Worm (Caenorhabditis elegans) whole organism, young adult: ENCODE data around the gene Y43E12A.3.

Experiments
- B0336.3 ChIP-seq: fragments of 200-800 bp; sonication (Bioruptor generic); IDR thresholded peaks from 2 replicates; pipeline ENCODE4 v1.3.6; 2022; ENCODE audit warnings: missing genetic modification characterization, missing compliant biosample characterization
- ceh-40 ChIP-seq: fragments of 200-800 bp; sonication (Bioruptor generic); IDR thresholded peaks from 2 replicates; pipeline ENCODE4 v1.3.6; 2022; ENCODE audit warnings: missing genetic modification characterization, missing compliant biosample characterization
- efl-1 ChIP-seq: fragments of 150-350 bp; optimal IDR thresholded peaks from 2 replicates; lab custom pipeline; 2014; ENCODE audit warnings: missing biosample characterization, missing genetic modification reagents, missing genetic modification characterization
- egrh-3 ChIP-seq: fragments of 200-800 bp; sonication (Bioruptor generic); IDR thresholded peaks from 2 replicates; pipeline ENCODE4 v1.3.6; 2022; ENCODE audit warnings: missing genetic modification reagents, missing genetic modification characterization, missing compliant biosample characterization
- hmg-1.2 ChIP-seq: fragments of 200-800 bp; sonication (Bioruptor generic); IDR thresholded peaks from 2 replicates; pipeline ENCODE4 v1.3.6; 2022; ENCODE audit warnings: missing genetic modification reagents, missing genetic modification characterization, missing compliant biosample characterization
- unc-130 ChIP-seq: sonication (generic microtip); optimal IDR thresholded peaks from 2 replicates; lab custom pipeline; 2016; ENCODE audit warnings: missing genetic modification reagents, missing genetic modification characterization, missing compliant biosample characterization
- ztf-26 ChIP-seq: sonication (generic microtip); optimal IDR thresholded peaks from 2 replicates; lab custom pipeline; 2017; ENCODE audit warnings: missing genetic modification characterization, missing compliant biosample characterization

Gene Y43E12A.3

DNA sequence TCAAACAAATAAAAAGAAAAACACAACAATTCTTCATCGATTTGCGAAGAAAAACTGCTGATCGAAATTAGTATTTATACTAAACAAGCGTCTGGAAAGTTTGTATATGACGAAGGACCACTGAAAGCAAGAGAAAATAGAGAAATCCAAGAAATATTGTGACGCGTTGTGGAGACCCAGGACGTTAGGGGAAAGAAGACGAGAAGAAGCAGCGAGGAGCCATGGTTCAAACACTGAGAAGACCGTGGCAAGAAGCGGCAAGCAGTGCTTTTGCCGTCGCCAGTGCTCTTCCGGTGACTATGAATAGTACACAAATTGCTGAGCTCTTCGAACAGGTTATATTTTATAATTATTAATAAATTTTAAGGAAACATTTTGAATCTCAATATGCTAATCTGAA, 51.0 kb downstream of the Y43E12A.3 start:
- TF ChIP-seq egrh-3 (GFP tag; lab: Robert Waterston, UW) (no peak), unc-130 (GFP tag; lab: Kevin White, UChicago) (no peak), efl-1 (GFP tag; lab: Kevin White, UChicago) (no peak), B0336.3 (GFP tag; lab: Robert Waterston, UW) (no peak), hmg-1.2 (GFP tag; lab: Robert Waterston, UW) (peak; percentile 58; the same call in 1 of the 2 replicates), ceh-40 (GFP tag; lab: Robert Waterston, UW) (no peak), ztf-26 (tag; lab: Kevin White, UChicago) (no peak)
- TF ChIP-seq, all 124 proteins: peak for 1
